Worm (Caenorhabditis elegans): Measurements from ENCODE around the gene gst-11.

Gene gst-11

ce11 chrX:3611042-3611623 is 22.4 kb downstream of the gst-11 start, which contains the start of gene C18B2.5:
Gene C18B2.5 (minus strand): TSS chrX:3611092.
- peak; percentile 84 for TF ChIP-seq elt-2 (tag; optimal IDR thresholded peaks at IDR 0.05)
- no peak for TF ChIP-seq nhr-12 (tag; optimal IDR thresholded peaks at IDR 0.05)
- peak; percentile 9 for TF ChIP-seq nfya-1 (tag; optimal IDR thresholded peaks at IDR 0.05; ENCODE audit: insufficient read depth)
- peak; percentile 34 for TF ChIP-seq pha-4 (tag; optimal IDR thresholded peaks at IDR 0.05)
- TF ChIP-seq pqm-1 (tag; optimal IDR thresholded peaks at IDR 0.05) = peak; percentile 77

ce11 chrX:3610442-3610841 is 23.1 kb downstream of the gst-11 start:
- TF ChIP-seq nhr-12 (tag; optimal IDR thresholded peaks at IDR 0.05) (no peak), lin-39 (tag; optimal IDR thresholded peaks at IDR 0.05) (no peak), nhr-43 (tag; optimal IDR thresholded peaks at IDR 0.05; ENCODE audit: poor library complexity, severe bottlenecking) (no peak), ZK546.5 (tag; optimal IDR thresholded peaks at IDR 0.05) (no peak), nhr-67 (tag; optimal IDR thresholded peaks at IDR 0.05) (no peak), zag-1 (tag; optimal IDR thresholded peaks at IDR 0.05) (no peak), nhr-23 (tag; optimal IDR thresholded peaks at IDR 0.05) (no peak), unc-39 (tag; optimal IDR thresholded peaks at IDR 0.05) (no peak), hmg-11 (tag; optimal IDR thresholded peaks at IDR 0.05) (no peak), egl-5 (tag; optimal IDR thresholded peaks at IDR 0.05) (no peak), ceh-28 (tag; optimal IDR thresholded peaks at IDR 0.05) (no peak), sea-2 (GFP tag; optimal IDR thresholded peaks at IDR 0.05) (no peak), daf-12 (tag; optimal IDR thresholded peaks at IDR 0.05) (no peak), mml-1 (tag; optimal IDR thresholded peaks at IDR 0.05) (no peak), ama-1 (optimal IDR thresholded peaks at IDR 0.05) (no peak), unc-62 (GFP tag; optimal IDR thresholded peaks at IDR 0.05) (no peak), nhr-77 (tag; optimal IDR thresholded peaks at IDR 0.05) (no peak), pqm-1 (tag; optimal IDR thresholded peaks at IDR 0.05) (no peak)

ce11 chrX:3605727-3606126 is 27.8 kb downstream of the gst-11 start, which contains the start of gene C18B2.4:
Gene C18B2.4 (minus strand): TSS chrX:3605741.
- TF ChIP-seq nhr-25 (tag; optimal IDR thresholded peaks at IDR 0.05) = peak; percentile 65
- no peak for TF ChIP-seq sea-2 (GFP tag; optimal IDR thresholded peaks at IDR 0.05)
- peak; percentile 8 for TF ChIP-seq skn-1 (tag; optimal IDR thresholded peaks at IDR 0.05)
- no peak for TF ChIP-seq fkh-10 (GFP tag; optimal IDR thresholded peaks at IDR 0.05)
- no peak for TF ChIP-seq ztf-4 (tag; optimal IDR thresholded peaks at IDR 0.05)
- TF ChIP-seq nhr-43 (tag; optimal IDR thresholded peaks at IDR 0.05; ENCODE audit: poor library complexity, severe bottlenecking) = peak; percentile 64
- TF ChIP-seq nhr-12 (tag; optimal IDR thresholded peaks at IDR 0.05) = no peak
- TF ChIP-seq ceh-9 (tag; optimal IDR thresholded peaks at IDR 0.05) = no peak
- no peak for TF ChIP-seq eor-1 (tag; optimal IDR thresholded peaks at IDR 0.05)
- TF ChIP-seq nhr-76 (tag; optimal IDR thresholded peaks at IDR 0.05) = no peak
- TF ChIP-seq nhr-237 (tag; optimal IDR thresholded peaks at IDR 0.05) = no peak
- TF ChIP-seq nhr-28 (tag; optimal IDR thresholded peaks at IDR 0.05) = no peak
- peak; percentile 79 for TF ChIP-seq elt-2 (tag; optimal IDR thresholded peaks at IDR 0.05)
- TF ChIP-seq mdl-1 (tag; optimal IDR thresholded peaks at IDR 0.05) = no peak
- no peak for TF ChIP-seq fkh-2 (tag; optimal IDR thresholded peaks at IDR 0.05)
- TF ChIP-seq daf-12 (tag; optimal IDR thresholded peaks at IDR 0.05) = no peak
- TF ChIP-seq pqm-1 (tag; optimal IDR thresholded peaks at IDR 0.05) = peak; percentile 74
- TF ChIP-seq ceh-16 (tag; optimal IDR thresholded peaks at IDR 0.05) = no peak
- TF ChIP-seq jun-1 (tag; optimal IDR thresholded peaks at IDR 0.05) = peak; percentile 83
- TF ChIP-seq R02D3.7 (tag; optimal IDR thresholded peaks at IDR 0.05) = no peak
- TF ChIP-seq egl-27 (tag; optimal IDR thresholded peaks at IDR 0.05) = peak; percentile 24
- no peak for TF ChIP-seq mml-1 (tag; optimal IDR thresholded peaks at IDR 0.05)
- no peak for TF ChIP-seq elt-1 (tag; optimal IDR thresholded peaks at IDR 0.05)
- TF ChIP-seq fos-1 (tag; optimal IDR thresholded peaks at IDR 0.05) = no peak
- peak; percentile 54 for TF ChIP-seq lsy-12 (tag; optimal IDR thresholded peaks at IDR 0.05)
- TF ChIP-seq nhr-23 (tag; optimal IDR thresholded peaks at IDR 0.05) = no peak
- no peak for TF ChIP-seq tbx-2 (tag; optimal IDR thresholded peaks at IDR 0.05)
- TF ChIP-seq lin-39 (tag; optimal IDR thresholded peaks at IDR 0.05) = peak; percentile 96
- TF ChIP-seq ZK546.5 (tag; optimal IDR thresholded peaks at IDR 0.05) = no peak
- TF ChIP-seq snpc-4 (tag; optimal IDR thresholded peaks at IDR 0.05) = peak; percentile 35
- TF ChIP-seq unc-62 (GFP tag; optimal IDR thresholded peaks at IDR 0.05) = no peak
- peak; percentile 79 for TF ChIP-seq lin-15B (tag; optimal IDR thresholded peaks at IDR 0.05)
- no peak for TF ChIP-seq zag-1 (tag; optimal IDR thresholded peaks at IDR 0.05)
- peak; percentile 21 for TF ChIP-seq ama-1 (optimal IDR thresholded peaks at IDR 0.05)
- TF ChIP-seq nhr-77 (tag; optimal IDR thresholded peaks at IDR 0.05) = no peak
- TF ChIP-seq ceh-28 (tag; optimal IDR thresholded peaks at IDR 0.05) = peak; percentile 38
- no peak for TF ChIP-seq nhr-11 (tag; optimal IDR thresholded peaks at IDR 0.05)
- no peak for TF ChIP-seq unc-39 (tag; optimal IDR thresholded peaks at IDR 0.05)
- peak; percentile 71 for TF ChIP-seq hmg-11 (tag; optimal IDR thresholded peaks at IDR 0.05)
- TF ChIP-seq aly-2 (tag; optimal IDR thresholded peaks at IDR 0.05) = no peak
- TF ChIP-seq nfya-1 (tag; optimal IDR thresholded peaks at IDR 0.05; ENCODE audit: insufficient read depth) = peak; percentile 75
- TF ChIP-seq nhr-67 (tag; optimal IDR thresholded peaks at IDR 0.05) = no peak
- peak in 1 of 3 experiments; percentile 25 for TF ChIP-seq elt-3 (tag; optimal IDR thresholded peaks at IDR 0.05)
- peak; percentile 88 for TF ChIP-seq pha-4 (tag; optimal IDR thresholded peaks at IDR 0.05)
- no peak for TF ChIP-seq ztf-11 (tag; optimal IDR thresholded peaks at IDR 0.05)
- peak; percentile 72 for TF ChIP-seq egl-5 (tag; optimal IDR thresholded peaks at IDR 0.05)
